Fruit fly (Drosophila melanogaster): ENCODE data around the gene CG5003.

Gene CG5003

dm6 chr3R:27922673-27923175 lies 6.4 kb upstream of the CG5003 start, which contains the start of gene RpL4 (continued):
- TF ChIP-seq topi (GFP tag; optimal IDR thresholded peaks at IDR 0.05) (peak; percentile 77), Gug (GFP tag; IDR thresholded peaks at IDR 0.05) (no peak), vri (GFP tag; optimal IDR thresholded peaks at IDR 0.05) (peak; percentile 79), lz (GFP tag; optimal IDR thresholded peaks at IDR 0.05) (peak; percentile 80), CG6276 (GFP tag; optimal IDR thresholded peaks at IDR 0.05) (peak; percentile 13), CG6808 (GFP tag; optimal IDR thresholded peaks at IDR 0.05) (peak; percentile 59), CG11294 (GFP tag; IDR thresholded peaks at IDR 0.05) (no peak), Smox (GFP tag; optimal IDR thresholded peaks at IDR 0.05) (peak; percentile 74), net (GFP tag; optimal IDR thresholded peaks at IDR 0.05) (peak; percentile 87), cyc (GFP tag; optimal IDR thresholded peaks at IDR 0.05) (peak; percentile 70), CG11762 (GFP tag; optimal IDR thresholded peaks at IDR 0.05; ENCODE audit: insufficient read depth) (peak; percentile 36), Lpt (GFP tag; optimal IDR thresholded peaks at IDR 0.05) (no peak), CG16779 (tag; optimal IDR thresholded peaks at IDR 0.05) (peak; percentile 50), esn (GFP tag; optimal IDR thresholded peaks at IDR 0.05) (peak; percentile 85), fkh (GFP tag; optimal IDR thresholded peaks at IDR 0.05) (peak; percentile 72), Sox102F (GFP tag; optimal IDR thresholded peaks at IDR 0.05) (peak; percentile 82)

dm6 chr3R:27921982-27922672 lies 5.8 kb upstream of the CG5003 start, which contains the start of gene BCAS2:
TSS of gene BCAS2 (minus strand) at chr3R:27922356.
- TF ChIP-seq salr (GFP tag; optimal IDR thresholded peaks at IDR 0.05): no peak
- no peak for TF ChIP-seq Hr38 (GFP tag; optimal IDR thresholded peaks at IDR 0.05)
- no peak for TF ChIP-seq CG8319 (GFP tag; optimal IDR thresholded peaks at IDR 0.05)
- TF ChIP-seq ss (GFP tag; optimal IDR thresholded peaks at IDR 0.05): no peak
- TF ChIP-seq CG11762 (GFP tag; optimal IDR thresholded peaks at IDR 0.05; ENCODE audit: insufficient read depth): no peak
- TF ChIP-seq achi (GFP tag; optimal IDR thresholded peaks at IDR 0.05): no peak
- no peak for TF ChIP-seq Smox (GFP tag; optimal IDR thresholded peaks at IDR 0.05)
- no peak for TF ChIP-seq CG6792 (GFP tag; optimal IDR thresholded peaks at IDR 0.05)
- TF ChIP-seq CG3032 (tag; optimal IDR thresholded peaks at IDR 0.05): no peak
- no peak for TF ChIP-seq Sox14 (GFP tag; optimal IDR thresholded peaks at IDR 0.05)
- TF ChIP-seq Met (GFP tag; optimal IDR thresholded peaks at IDR 0.05): no peak
- TF ChIP-seq CG4318 (GFP tag; optimal IDR thresholded peaks at IDR 0.05): no peak
- no peak for TF ChIP-seq acj6 (GFP tag; optimal IDR thresholded peaks at IDR 0.05)
- TF ChIP-seq CG1621 (tag; optimal IDR thresholded peaks at IDR 0.05): no peak

- TF ChIP-seq CG6808 (GFP tag; optimal IDR thresholded peaks at IDR 0.05): no peak
- no peak for TF ChIP-seq CG7368 (GFP tag; optimal IDR thresholded peaks at IDR 0.05)
- no peak for TF ChIP-seq Ets96B (tag; optimal IDR thresholded peaks at IDR 0.05)
- TF ChIP-seq CG9139 (GFP tag; optimal IDR thresholded peaks at IDR 0.05): no peak
- TF ChIP-seq svp (GFP tag): no peak
- no peak for TF ChIP-seq Sox14 (GFP tag; optimal IDR thresholded peaks at IDR 0.05)
- TF ChIP-seq CG31627 (GFP tag; optimal IDR thresholded peaks at IDR 0.05): no peak
- no peak for TF ChIP-seq CG16779 (tag; optimal IDR thresholded peaks at IDR 0.05)
- TF ChIP-seq CG6792 (GFP tag; optimal IDR thresholded peaks at IDR 0.05): no peak
- no peak for TF ChIP-seq CG11902 (GFP tag; optimal IDR thresholded peaks at IDR 0.05)
- TF ChIP-seq CG3032 (tag; optimal IDR thresholded peaks at IDR 0.05): no peak
- TF ChIP-seq lz (GFP tag; optimal IDR thresholded peaks at IDR 0.05): no peak
- no peak for TF ChIP-seq Smox (GFP tag; optimal IDR thresholded peaks at IDR 0.05)
- peak; percentile 85 for TF ChIP-seq fkh (GFP tag; optimal IDR thresholded peaks at IDR 0.05)
- TF ChIP-seq Eip78C (GFP tag): peak; percentile 26
- no peak for TF ChIP-seq Ets21C (GFP tag; optimal IDR thresholded peaks at IDR 0.05)
- no peak for TF ChIP-seq CG11762 (GFP tag; optimal IDR thresholded peaks at IDR 0.05; ENCODE audit: insufficient read depth)
- TF ChIP-seq esn (GFP tag; optimal IDR thresholded peaks at IDR 0.05): peak; percentile 13
Measured at dm6 chr3R:27920883-27921282, 4.6 kb upstream of the CG5003 start, which contains the start of gene CG12259. TSS of gene CG12259 (minus strand) at chr3R:27921089.

Data from whole organism, prepupa.